Worm (Caenorhabditis elegans): ENCODE measurements around the gene C05C10.5.
A peak's percentile ranks its signal among the peaks of the same experiment; 100 is the strongest.

C05C10.5 gene

ce11 chrII:9989533-9989932 is 50.7 kb downstream of the C05C10.5 start:
- TF ChIP-seq ZK546.5 (tag; optimal IDR thresholded peaks at IDR 0.05), result no peak
- TF ChIP-seq zfp-3 (GFP tag; conservative IDR thresholded peaks at IDR 0.05), result no peak
- TF ChIP-seq nhr-102 (tag; optimal IDR thresholded peaks at IDR 0.05), result no peak
- TF ChIP-seq Y48G9A.11 (GFP tag; IDR thresholded peaks at IDR 0.05), result no peak
- no peak for TF ChIP-seq tag-97 (GFP tag; IDR thresholded peaks at IDR 0.05)
- TF ChIP-seq hif-1 (tag; optimal IDR thresholded peaks at IDR 0.05), result peak in 1 of 2 experiments; percentile 4
- TF ChIP-seq pha-4 (GFP tag; IDR thresholded peaks at IDR 0.05), result no peak
- no peak for TF ChIP-seq pha-4 (tag; optimal IDR thresholded peaks at IDR 0.05)
- TF ChIP-seq hlh-11 (tag; optimal IDR thresholded peaks at IDR 0.05), result peak; percentile 17
- TF ChIP-seq nhr-11 (tag; optimal IDR thresholded peaks at IDR 0.05), result peak; percentile 6

Data from whole organism, L4 larva.